Fruit fly (Drosophila melanogaster): Measurements from ENCODE around the gene CG14968.

CG14968 gene

dm6 chr3L:3350572-3351343 lies 47.8 kb upstream of the CG14968 start (continued):
- TF ChIP-seq z (GFP tag; IDR thresholded peaks at IDR 0.05): no peak
- no peak for TF ChIP-seq yki (optimal IDR thresholded peaks at IDR 0.05)
- peak; percentile 31 for TF ChIP-seq HHEX (GFP tag; optimal IDR thresholded peaks at IDR 0.05)
- no peak for TF ChIP-seq eyg (GFP tag; optimal IDR thresholded peaks at IDR 0.05)
- TF ChIP-seq CG10654 (GFP tag; optimal IDR thresholded peaks at IDR 0.05): no peak
- no peak for TF ChIP-seq da (GFP tag; optimal IDR thresholded peaks at IDR 0.05)
- no peak for TF ChIP-seq Sry-δ (GFP tag; optimal IDR thresholded peaks at IDR 0.05)
- TF ChIP-seq Chrac-16 (GFP tag; optimal IDR thresholded peaks at IDR 0.05): no peak
- TF ChIP-seq CG13775 (GFP tag; optimal IDR thresholded peaks at IDR 0.05): no peak
- no peak for TF ChIP-seq Stat92E (GFP tag; optimal IDR thresholded peaks at IDR 0.05)
- TF ChIP-seq sug (tag; optimal IDR thresholded peaks at IDR 0.05): peak; percentile 63
- no peak for TF ChIP-seq CG17912 (GFP tag; optimal IDR thresholded peaks at IDR 0.05)
- no peak for TF ChIP-seq lab (GFP tag; optimal IDR thresholded peaks at IDR 0.05)
- no peak for TF ChIP-seq Drgx (GFP tag; IDR thresholded peaks at IDR 0.05)
- no peak for TF ChIP-seq btn (GFP tag; optimal IDR thresholded peaks at IDR 0.05)
- TF ChIP-seq CG11560 (tag; IDR thresholded peaks at IDR 0.05): no peak
- TF ChIP-seq HLH54F (GFP tag; optimal IDR thresholded peaks at IDR 0.05): no peak
- TF ChIP-seq jigr1 (GFP tag; IDR thresholded peaks at IDR 0.05): no peak
- TF ChIP-seq Elba2 (GFP tag; optimal IDR thresholded peaks at IDR 0.05): no peak
- no peak for TF ChIP-seq CG10565 (GFP tag; optimal IDR thresholded peaks at IDR 0.05)
- TF ChIP-seq GATAe (GFP tag; conservative IDR thresholded peaks at IDR 0.05): no peak
- no peak for TF ChIP-seq Bgb (GFP tag; IDR thresholded peaks at IDR 0.05; ENCODE audit: partially characterized antibody)
- no peak for TF ChIP-seq org-1 (GFP tag; optimal IDR thresholded peaks at IDR 0.05)
- TF ChIP-seq CG31224 (GFP tag; IDR thresholded peaks at IDR 0.05): no peak
- no peak for TF ChIP-seq slou (GFP tag; optimal IDR thresholded peaks at IDR 0.05)
- TF ChIP-seq Dbx (GFP tag; IDR thresholded peaks at IDR 0.05): 0 out of 3 replicates have a peak, but pooled peaks have one; percentile 28
- no peak for TF ChIP-seq CG17829 (tag; optimal IDR thresholded peaks at IDR 0.05)
- no peak for TF ChIP-seq tio (GFP tag; optimal IDR thresholded peaks at IDR 0.05)
- no peak for TF ChIP-seq CG32772 (GFP tag; IDR thresholded peaks at IDR 0.05)
- no peak for TF ChIP-seq CG6813 (GFP tag; optimal IDR thresholded peaks at IDR 0.05)
- TF ChIP-seq CG12299 (tag; optimal IDR thresholded peaks at IDR 0.05): no peak
- no peak for TF ChIP-seq luna (GFP tag; optimal IDR thresholded peaks at IDR 0.05)
- TF ChIP-seq oc (tag; optimal IDR thresholded peaks at IDR 0.05): no peak
- no peak for TF ChIP-seq CG14965 (GFP tag; optimal IDR thresholded peaks at IDR 0.05; ENCODE audit: borderline replicate concordance)
- TF ChIP-seq CG3726 (GFP tag; IDR thresholded peaks at IDR 0.05): no peak
- no peak for TF ChIP-seq CG32767 (GFP tag; IDR thresholded peaks at IDR 0.05)
- TF ChIP-seq pho (GFP tag; optimal IDR thresholded peaks at IDR 0.05): no peak
- no peak for TF ChIP-seq CG11093 (GFP tag; IDR thresholded peaks at IDR 0.05)
- TF ChIP-seq grau (tag; optimal IDR thresholded peaks at IDR 0.05): no peak
- TF ChIP-seq Vsx1 (GFP tag; optimal IDR thresholded peaks at IDR 0.05): peak; percentile 62
- peak; percentile 50 for TF ChIP-seq CG2678 (tag; optimal IDR thresholded peaks at IDR 0.05)
- TF ChIP-seq Dp (GFP tag; optimal IDR thresholded peaks at IDR 0.05): no peak
- TF ChIP-seq D19A (tag; optimal IDR thresholded peaks at IDR 0.05): peak; percentile 71
- TF ChIP-seq vvl (GFP tag; IDR thresholded peaks at IDR 0.05): no peak
- no peak for TF ChIP-seq nerfin-1 (tag; optimal IDR thresholded peaks at IDR 0.05)
- no peak for TF ChIP-seq ERR (GFP tag; optimal IDR thresholded peaks at IDR 0.05)
- TF ChIP-seq Ets97D (GFP tag; optimal IDR thresholded peaks at IDR 0.05): no peak
- no peak for TF ChIP-seq pan (optimal IDR thresholded peaks at IDR 0.05)
- TF ChIP-seq pan (GFP tag; optimal IDR thresholded peaks at IDR 0.05 in 1 of 2, IDR thresholded peaks at IDR 0.05 in 1 of 2): no peak
- no peak for TF ChIP-seq CG42726 (GFP tag; IDR thresholded peaks at IDR 0.05; ENCODE audit: partially characterized antibody)
- TF ChIP-seq tin (GFP tag; optimal IDR thresholded peaks at IDR 0.05): no peak

Data from whole organism, embryonic.